Fruit fly (Drosophila melanogaster) S2 (cell line): ENCODE data around the gene CG9135.

Experiments
- CG8478 ChIP-seq: fragments of >200 bp; optimal IDR thresholded peaks from 2 replicates; lab custom pipeline; 2018
- CTCF ChIP-seq, 2 experiments: fragments of >200 bp; optimal IDR thresholded peaks; 2 replicates each; lab custom pipeline; 2018

CG9135 gene

DNA sequence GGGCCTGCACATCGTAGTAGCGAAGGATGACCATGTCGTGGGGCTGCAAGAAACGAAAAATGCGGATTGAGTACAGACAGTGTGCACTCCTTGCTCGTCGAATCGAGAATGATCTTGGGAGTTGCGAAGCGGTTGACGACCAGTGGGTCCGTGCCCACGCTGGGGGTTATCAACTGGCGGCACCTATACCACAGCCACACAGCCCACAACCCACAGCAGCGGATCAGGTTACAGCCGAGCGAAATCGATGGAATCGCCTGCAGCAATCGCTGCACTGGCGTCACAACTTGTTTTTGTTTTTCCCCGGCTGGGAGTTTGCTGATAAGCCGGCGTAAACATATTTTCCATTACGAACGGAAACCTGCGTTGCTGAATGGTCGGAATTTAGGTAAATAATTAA lies 5.1 kb upstream of the CG9135 start:
- TF ChIP-seq CTCF (optimal IDR thresholded peaks at IDR 0.05; lab: Kevin White, UChicago) (no peak), CG8478 (lab: Kevin White, UChicago) (no peak)

DNA sequence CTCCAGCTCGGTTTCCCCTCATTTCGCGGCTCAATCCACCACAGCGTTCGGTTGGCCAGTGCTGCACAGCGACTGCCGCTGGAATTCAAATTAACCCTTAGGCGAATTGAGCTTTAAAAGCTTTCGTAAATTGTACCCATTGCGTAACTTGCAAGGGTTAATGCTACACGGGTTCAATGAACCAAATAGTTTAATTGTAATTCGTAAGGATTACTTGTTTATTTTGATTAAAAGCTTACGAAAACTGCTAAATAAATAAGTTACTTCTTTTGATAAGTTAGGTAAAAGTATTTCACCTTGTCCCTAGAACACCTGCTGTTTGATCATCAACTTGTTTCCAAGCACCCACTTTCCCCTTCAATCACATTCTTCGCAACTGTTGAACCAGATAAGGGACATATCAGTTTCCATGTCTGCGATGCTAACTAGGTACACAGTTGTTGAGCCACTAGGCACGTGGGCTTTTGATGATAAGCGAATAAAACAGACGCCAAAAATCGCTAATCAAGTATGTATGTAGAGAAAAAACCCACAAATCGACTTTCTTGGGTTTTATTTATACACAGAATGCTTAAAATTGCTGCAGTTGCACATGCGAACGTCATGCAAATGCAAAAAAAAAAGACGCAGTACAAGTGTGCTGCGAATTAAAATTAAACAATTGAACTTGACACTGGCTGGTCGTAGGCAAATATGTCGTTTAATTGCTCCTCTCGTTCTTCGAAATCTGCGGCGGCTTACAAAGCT lies 4.5 kb upstream of the CG9135 start, which contains the start of gene Pfas:
Pfas (minus strand) TSS at position 79 of the 747 bp plus-strand sequence.
- TF ChIP-seq CG8478 (lab: Kevin White, UChicago) (no peak), CTCF (optimal IDR thresholded peaks at IDR 0.05; lab: Kevin White, UChicago) (no peak)

DNA sequence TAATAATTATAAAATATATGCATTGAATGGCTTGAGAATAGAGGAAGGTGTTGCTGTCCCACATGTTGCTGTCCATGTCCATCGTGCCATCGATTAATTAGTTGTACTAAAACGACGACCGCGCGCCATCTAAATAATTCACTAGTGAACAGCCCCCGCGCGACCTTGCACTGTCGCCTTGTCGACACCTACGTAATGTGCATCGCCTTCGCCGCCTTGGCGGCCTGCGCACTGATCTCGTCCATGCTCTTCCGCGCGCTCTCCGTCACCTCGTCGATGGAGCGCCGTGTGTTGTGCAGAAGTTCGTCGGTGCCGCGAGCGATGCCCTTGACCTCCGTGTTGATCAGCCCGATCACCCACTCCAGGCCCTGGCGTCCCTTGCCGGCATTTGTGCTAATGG lies 3.7 kb upstream of the CG9135 start:
- TF ChIP-seq CG8478 (lab: Kevin White, UChicago) (no peak), CTCF (optimal IDR thresholded peaks at IDR 0.05; lab: Kevin White, UChicago) (no peak)

DNA sequence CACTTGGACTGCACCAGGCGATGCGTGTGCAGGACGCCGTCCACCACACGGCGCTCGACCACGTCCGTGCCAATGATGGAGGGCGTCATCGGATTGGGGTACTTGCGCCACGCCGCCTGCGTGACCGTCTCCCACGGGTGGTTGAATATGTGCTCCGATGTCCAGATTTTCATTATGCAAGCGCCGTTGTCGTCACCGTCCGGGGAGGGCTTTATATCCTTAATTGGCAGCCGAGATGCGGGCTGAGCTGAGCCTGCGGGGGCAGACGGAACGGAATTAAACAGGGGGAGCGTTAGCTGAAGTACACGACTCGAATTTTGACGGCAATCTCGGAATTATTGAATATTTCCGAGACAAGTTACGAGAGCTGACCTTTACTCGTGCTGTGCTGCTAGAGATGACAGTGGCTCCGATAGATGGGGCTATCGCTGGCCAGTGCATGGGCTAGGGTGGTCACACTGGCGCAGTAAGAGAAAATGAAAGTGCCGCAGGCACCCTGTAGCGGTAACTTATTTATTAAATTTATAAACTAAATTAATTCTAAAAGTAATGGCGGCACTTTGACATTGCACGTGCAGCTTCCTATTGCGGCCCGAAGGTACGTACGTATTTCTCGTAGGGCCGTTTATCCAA lies 3.0 kb upstream of the CG9135 start, which contains the start of gene IPIP:
IPIP (plus strand) TSS at position 475 of the 633 bp plus-strand sequence.
- TF ChIP-seq CTCF (optimal IDR thresholded peaks at IDR 0.05; lab: Kevin White, UChicago) (peak in 1 of 2 experiments; percentile 38), CG8478 (lab: Kevin White, UChicago) (no peak)

DNA sequence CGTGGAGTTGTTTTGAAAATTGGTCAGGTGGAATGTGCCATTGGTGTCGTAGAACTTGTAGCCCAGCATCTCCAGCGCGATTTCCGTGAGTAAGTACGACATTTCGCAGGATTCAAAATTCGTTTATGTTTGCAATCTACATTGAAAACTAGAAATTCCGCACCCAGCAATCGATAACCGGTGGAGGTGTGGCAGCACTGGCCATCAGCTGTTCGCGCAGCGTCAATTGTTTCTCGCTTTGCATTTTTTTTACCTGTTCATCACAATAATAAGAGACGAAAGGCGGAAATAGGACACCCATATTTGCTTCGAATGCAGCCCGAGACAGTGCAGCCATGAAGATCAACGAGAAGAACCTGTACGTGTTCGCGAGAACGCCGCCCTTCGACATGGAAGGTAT lies 2.1 kb upstream of the CG9135 start, which contains the start of the genes CG34179 and slmo:
CG34179 (minus strand) TSS at position 165 of the 400 bp plus-strand sequence.
slmo (minus strand) TSS at position 165 of the 400 bp plus-strand sequence.
- no peak for TF ChIP-seq CTCF (optimal IDR thresholded peaks at IDR 0.05; lab: Kevin White, UChicago)
- no peak for TF ChIP-seq CG8478 (lab: Kevin White, UChicago)

DNA sequence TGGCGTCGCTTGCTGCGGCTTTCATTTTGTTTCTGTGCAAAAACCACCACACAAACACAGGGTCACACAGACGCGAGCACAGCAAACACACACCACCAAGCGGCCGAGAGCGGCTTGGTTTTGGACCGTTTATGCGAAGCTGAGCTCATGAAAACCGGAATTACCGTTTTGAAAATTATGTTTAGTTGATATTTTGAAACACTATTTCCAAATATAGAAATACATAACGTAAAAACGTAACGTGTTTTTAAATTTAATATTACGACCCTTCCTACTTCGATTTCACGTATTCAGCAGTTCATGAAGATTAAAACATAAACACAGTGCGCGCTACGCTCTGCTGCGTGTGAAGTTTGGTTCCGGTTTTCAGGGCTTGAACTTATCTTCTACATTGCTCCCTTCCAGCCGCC lies 617 bp downstream of the CG9135 start:
- TF ChIP-seq CG8478 (lab: Kevin White, UChicago) = no peak
- TF ChIP-seq CTCF (optimal IDR thresholded peaks at IDR 0.05; lab: Kevin White, UChicago) = no peak

DNA sequence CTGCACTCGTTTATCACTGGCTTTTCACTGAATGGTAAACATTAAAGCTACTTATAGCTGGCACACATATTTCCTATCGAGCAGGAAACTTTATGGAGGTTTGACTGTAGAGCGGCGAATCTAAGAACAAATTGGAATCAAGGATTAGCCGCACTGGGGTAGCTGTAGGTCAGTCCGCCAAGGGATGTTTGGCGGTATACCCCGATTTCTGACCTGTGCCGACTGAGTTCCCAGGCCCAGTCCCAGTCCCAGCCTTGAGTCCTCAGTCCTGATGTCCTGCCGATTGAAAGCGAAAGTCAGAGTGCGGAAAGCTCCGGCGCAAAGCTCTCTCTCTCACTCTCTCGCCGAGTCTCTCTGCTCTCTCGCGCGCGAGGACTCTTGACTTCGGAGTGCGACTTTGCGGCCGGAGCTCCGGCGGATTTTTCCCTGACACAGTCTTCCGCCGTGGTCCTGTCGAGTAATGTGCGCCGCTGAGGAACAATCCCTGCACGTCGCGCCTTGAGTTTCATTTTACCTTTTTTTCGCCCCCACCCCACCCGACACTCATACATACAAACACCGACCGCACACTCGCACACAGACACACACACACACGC lies 3.4 kb downstream of the CG9135 start, which contains the start of gene CG13995:
CG13995 (plus strand) TSS at position 429 of the 596 bp plus-strand sequence.
- no peak for TF ChIP-seq CG8478 (lab: Kevin White, UChicago)
- no peak for TF ChIP-seq CTCF (optimal IDR thresholded peaks at IDR 0.05; lab: Kevin White, UChicago)

DNA sequence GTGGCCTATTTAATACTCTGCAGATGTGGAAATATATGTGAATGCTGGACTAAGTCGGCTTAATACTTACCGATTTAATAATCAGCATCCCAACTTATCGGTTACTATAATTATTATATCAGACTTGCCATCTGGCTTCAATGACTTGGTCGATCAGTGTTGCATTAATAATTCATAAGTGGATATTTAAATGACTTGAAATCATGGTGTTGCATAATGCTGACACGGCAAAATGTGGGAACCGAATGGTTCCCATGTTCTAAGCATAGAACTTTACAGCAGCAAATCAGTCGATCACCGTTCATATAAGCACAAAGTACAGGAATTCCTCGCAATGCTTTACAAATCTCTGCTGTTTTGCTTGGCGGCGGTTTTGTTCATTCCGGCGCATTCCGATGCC lies 9.6 kb downstream of the CG9135 start, which contains the start of gene CG34180:
CG34180 (plus strand) TSS at position 301 of the 400 bp plus-strand sequence.
- TF ChIP-seq CTCF (optimal IDR thresholded peaks at IDR 0.05; lab: Kevin White, UChicago) = no peak
- TF ChIP-seq CG8478 (lab: Kevin White, UChicago) = no peak

DNA sequence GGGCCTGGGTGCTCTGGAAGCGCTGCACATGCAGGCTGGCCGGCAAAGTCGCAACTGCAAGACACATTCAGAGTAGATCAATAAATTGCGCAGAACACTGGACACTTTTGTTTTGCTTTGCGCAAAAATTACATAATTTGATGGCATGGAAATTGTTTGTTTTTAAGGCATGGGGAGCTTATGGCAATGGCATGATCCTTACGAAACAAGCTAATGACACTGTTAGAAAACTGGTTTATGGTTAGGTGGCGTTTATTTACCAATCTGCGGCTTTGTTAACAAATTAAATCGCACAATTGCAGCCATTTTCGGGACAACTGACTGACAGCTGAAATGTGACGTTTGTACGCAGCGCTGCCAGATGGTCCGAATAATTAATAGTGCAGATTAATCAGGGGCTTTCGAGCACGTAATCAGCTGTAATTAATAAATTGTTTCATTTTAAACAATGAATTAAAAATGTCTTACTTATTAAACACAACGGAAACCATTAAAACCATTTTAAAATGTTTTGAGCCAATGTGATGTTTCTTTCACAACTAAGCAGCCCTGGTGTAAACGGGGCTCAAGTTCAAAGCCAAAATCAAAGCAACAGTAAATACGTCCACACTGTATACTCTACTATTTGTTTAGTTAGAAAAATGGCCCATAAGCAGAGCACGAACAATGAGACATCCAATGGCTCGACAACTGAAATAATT lies 11.9 kb downstream of the CG9135 start, which contains the start of the genes ND-51 and CG13994:
ND-51 (minus strand) TSS at position 376 of the 701 bp plus-strand sequence.
CG13994 (plus strand) TSS at position 608 of the 701 bp plus-strand sequence.
- TF ChIP-seq CTCF (optimal IDR thresholded peaks at IDR 0.05; lab: Kevin White, UChicago) = no peak
- no peak for TF ChIP-seq CG8478 (lab: Kevin White, UChicago)

DNA sequence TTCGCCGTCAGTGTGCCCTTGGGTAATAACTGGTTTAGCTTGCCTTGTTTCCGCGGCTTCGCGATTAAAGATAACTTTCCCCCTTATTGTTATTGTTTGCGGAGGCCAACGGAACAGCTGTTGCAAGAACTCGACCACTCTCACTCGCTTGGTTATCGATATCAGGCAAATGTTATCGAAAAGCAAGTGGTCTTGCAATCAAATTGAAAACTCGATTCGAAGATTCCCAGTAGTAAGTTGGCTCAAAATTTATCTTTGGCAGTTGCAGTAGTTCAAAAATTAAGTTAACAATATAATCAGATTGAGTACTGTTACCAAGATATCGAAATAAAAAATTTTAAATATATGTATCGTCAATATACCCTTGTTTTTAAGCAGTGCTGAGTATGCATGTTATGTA lies 15.2 kb downstream of the CG9135 start, which contains the start of the genes Fbw5 and CG9147:
Fbw5 (minus strand) TSS at position 131 of the 400 bp plus-strand sequence.
CG9147 (plus strand) TSS at position 175 of the 400 bp plus-strand sequence.
- TF ChIP-seq CG8478 (lab: Kevin White, UChicago) (no peak), CTCF (optimal IDR thresholded peaks at IDR 0.05; lab: Kevin White, UChicago) (no peak)

DNA sequence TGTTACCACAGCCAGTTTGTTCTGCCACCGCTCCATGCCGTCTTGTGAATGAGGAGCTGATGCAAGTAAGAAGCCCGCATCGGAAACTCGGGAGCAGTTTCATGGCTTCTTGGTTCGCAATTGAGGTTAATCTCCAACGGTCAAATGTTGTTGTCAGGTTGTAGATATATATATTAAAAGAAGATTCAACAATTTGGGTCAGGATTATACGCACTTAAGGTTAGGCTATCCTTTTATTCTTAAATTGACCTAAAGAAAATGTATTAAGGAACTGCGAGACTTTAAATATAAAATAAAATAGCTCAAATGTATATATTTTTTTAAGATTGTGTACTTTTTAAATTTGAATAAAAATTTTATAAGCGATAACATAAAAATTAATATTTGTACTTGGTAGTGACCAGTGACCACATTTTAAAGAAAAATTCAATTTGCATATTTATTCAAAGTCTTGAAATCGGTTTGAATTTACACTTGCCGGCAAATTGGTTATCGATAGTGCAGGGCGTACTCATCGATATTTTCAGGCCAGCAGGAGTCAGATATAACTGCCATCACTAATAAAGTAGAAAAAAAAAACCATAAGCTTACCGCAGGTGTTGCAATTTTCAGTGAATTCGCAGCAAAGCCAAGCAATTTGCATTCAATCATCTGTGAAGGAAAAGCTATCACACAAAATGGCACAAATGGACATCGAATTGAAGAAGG lies 18.1 kb downstream of the CG9135 start, which contains the start of the genes CG9150 and Pfdn1:
CG9150 (minus strand) TSS at position 51 of the 708 bp plus-strand sequence.
Pfdn1 (plus strand) TSS at position 536 of the 708 bp plus-strand sequence.
- TF ChIP-seq CG8478 (lab: Kevin White, UChicago) (no peak), CTCF (optimal IDR thresholded peaks at IDR 0.05; lab: Kevin White, UChicago) (no peak)

DNA sequence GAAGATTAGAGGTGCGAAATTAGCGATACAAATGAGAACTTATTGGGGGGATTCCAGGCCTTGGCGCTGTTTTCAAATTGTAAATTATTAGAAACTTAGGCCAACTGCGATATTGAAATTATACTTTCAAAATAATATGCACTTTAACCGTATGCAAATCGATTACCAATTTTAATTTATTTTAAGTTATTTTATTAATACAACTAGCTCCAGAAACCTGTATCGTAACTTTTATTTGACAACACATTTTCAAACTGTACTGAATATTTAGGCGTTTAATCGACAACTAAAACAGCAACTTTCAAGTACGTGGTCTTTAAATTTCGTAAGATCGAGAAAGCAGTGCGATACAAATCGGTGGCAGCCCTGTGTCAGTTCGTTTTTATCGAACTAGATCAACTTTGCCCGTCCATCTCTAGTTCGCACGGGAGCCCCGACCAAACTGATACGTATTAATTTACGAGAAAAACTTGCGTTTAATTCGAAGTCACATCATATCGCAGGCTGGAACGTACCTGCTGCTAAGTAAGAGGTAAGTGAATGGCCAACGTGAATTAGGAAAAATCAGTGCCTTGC lies 20.1 kb downstream of the CG9135 start, which contains the start of the genes CG9154 and Kr-h2:
CG9154 (minus strand) TSS at position 31 of the 576 bp plus-strand sequence.
Kr-h2 (plus strand) TSS at position 335 of the 576 bp plus-strand sequence.
- TF ChIP-seq CG8478 (lab: Kevin White, UChicago) = no peak
- peak in 1 of 2 experiments; percentile 37 for TF ChIP-seq CTCF (optimal IDR thresholded peaks at IDR 0.05; lab: Kevin White, UChicago)
